Worm (Caenorhabditis elegans): ENCODE data around the gene srlf-33.

srlf-33 gene

ce11 chrIV:11916907-11917306 lies 8.3 kb downstream of the srlf-33 start, which contains the start of gene ZK822.10:
TSS of gene ZK822.10 (plus strand) at chrIV:11917137.
- TF ChIP-seq F13C5.2 (tag; optimal IDR thresholded peaks at IDR 0.05): no peak
- no peak for TF ChIP-seq tra-4 (tag; optimal IDR thresholded peaks at IDR 0.05)
- TF ChIP-seq ets-7 (tag; optimal IDR thresholded peaks at IDR 0.05): no peak
- no peak for TF ChIP-seq ceh-36 (tag; optimal IDR thresholded peaks at IDR 0.05)
- TF ChIP-seq B0310.2 (tag; optimal IDR thresholded peaks at IDR 0.05): no peak
- no peak for TF ChIP-seq sea-1 (GFP tag; conservative IDR thresholded peaks at IDR 0.05)
- TF ChIP-seq scrt-1 (GFP tag; IDR thresholded peaks at IDR 0.05): no peak

- TF ChIP-seq ceh-36 (tag; optimal IDR thresholded peaks at IDR 0.05) (no peak), hmg-4 (GFP tag; optimal IDR thresholded peaks at IDR 0.05) (no peak), tbx-37 (GFP tag; conservative IDR thresholded peaks at IDR 0.05) (no peak), flt-1 (GFP tag; IDR thresholded peaks at IDR 0.05) (no peak), F13C5.2 (tag; optimal IDR thresholded peaks at IDR 0.05) (no peak), sea-1 (GFP tag; conservative IDR thresholded peaks at IDR 0.05) (no peak), hmbx-1 (tag; optimal IDR thresholded peaks at IDR 0.05) (no peak), B0310.2 (tag; optimal IDR thresholded peaks at IDR 0.05) (no peak), hnd-1 (tag; optimal IDR thresholded peaks at IDR 0.05) (no peak)
Observed at ce11 chrIV:11915768-11916453, 9.3 kb downstream of the srlf-33 start, which contains the start of gene ZK822.9. TSS of gene ZK822.9 (plus strand) at chrIV:11915947.

- TF ChIP-seq F13C5.2 (tag; optimal IDR thresholded peaks at IDR 0.05) (no peak), ets-7 (tag; optimal IDR thresholded peaks at IDR 0.05) (no peak), flt-1 (GFP tag; IDR thresholded peaks at IDR 0.05) (no peak), pes-1 (GFP tag; IDR thresholded peaks at IDR 0.05) (no peak), ama-1 (optimal IDR thresholded peaks at IDR 0.05) (no peak), ceh-13 (GFP tag; optimal IDR thresholded peaks at IDR 0.05) (no peak)
Observed at ce11 chrIV:11914837-11915737, 10.2 kb downstream of the srlf-33 start, which contains the start of gene fat-6. TSS of gene fat-6 (minus strand) at chrIV:11915687.

- TF ChIP-seq F13C5.2 (tag; optimal IDR thresholded peaks at IDR 0.05) (no peak), ceh-36 (tag; optimal IDR thresholded peaks at IDR 0.05) (no peak), ets-7 (tag; optimal IDR thresholded peaks at IDR 0.05) (no peak), hmbx-1 (tag; optimal IDR thresholded peaks at IDR 0.05) (no peak), scrt-1 (GFP tag; IDR thresholded peaks at IDR 0.05) (no peak), ceh-13 (GFP tag; optimal IDR thresholded peaks at IDR 0.05) (no peak), tbx-11 (GFP tag; IDR thresholded peaks at IDR 0.05) (no peak), hmg-4 (GFP tag; optimal IDR thresholded peaks at IDR 0.05) (no peak)
Observed at ce11 chrIV:11914260-11914836, 10.9 kb downstream of the srlf-33 start.

- TF ChIP-seq ama-1 (optimal IDR thresholded peaks at IDR 0.05): no peak
- no peak for TF ChIP-seq hmbx-1 (tag; optimal IDR thresholded peaks at IDR 0.05)
- no peak for TF ChIP-seq ets-7 (tag; optimal IDR thresholded peaks at IDR 0.05)
Observed at ce11 chrIV:11913295-11913940, 11.8 kb downstream of the srlf-33 start.

ce11 chrIV:11911723-11912122 lies 13.5 kb downstream of the srlf-33 start, which contains the start of gene VZK822L.2:
TSS of gene VZK822L.2 (plus strand) at chrIV:11912023.
- no peak for TF ChIP-seq ets-7 (tag; optimal IDR thresholded peaks at IDR 0.05)
- no peak for TF ChIP-seq hmbx-1 (tag; optimal IDR thresholded peaks at IDR 0.05)

- no peak for TF ChIP-seq flt-1 (GFP tag; IDR thresholded peaks at IDR 0.05)
- TF ChIP-seq ama-1 (optimal IDR thresholded peaks at IDR 0.05): no peak
- TF ChIP-seq scrt-1 (GFP tag; IDR thresholded peaks at IDR 0.05): no peak
- TF ChIP-seq pes-1 (GFP tag; IDR thresholded peaks at IDR 0.05): no peak
- TF ChIP-seq ceh-13 (GFP tag; optimal IDR thresholded peaks at IDR 0.05): no peak
- no peak for TF ChIP-seq aly-1 (tag; optimal IDR thresholded peaks at IDR 0.05)
- TF ChIP-seq tbx-11 (GFP tag; IDR thresholded peaks at IDR 0.05): no peak
- TF ChIP-seq B0310.2 (tag; optimal IDR thresholded peaks at IDR 0.05): no peak
- no peak for TF ChIP-seq F13C5.2 (tag; optimal IDR thresholded peaks at IDR 0.05)
- no peak for TF ChIP-seq hmg-4 (GFP tag; optimal IDR thresholded peaks at IDR 0.05)
- no peak for TF ChIP-seq ceh-36 (tag; optimal IDR thresholded peaks at IDR 0.05)
- no peak for TF ChIP-seq ets-7 (tag; optimal IDR thresholded peaks at IDR 0.05)
- no peak for TF ChIP-seq hmbx-1 (tag; optimal IDR thresholded peaks at IDR 0.05)
- no peak for TF ChIP-seq hnd-1 (tag; optimal IDR thresholded peaks at IDR 0.05)
- TF ChIP-seq tbx-37 (GFP tag; conservative IDR thresholded peaks at IDR 0.05): no peak
- TF ChIP-seq tra-4 (tag; optimal IDR thresholded peaks at IDR 0.05): no peak
Observed at ce11 chrIV:11908733-11909132, 16.5 kb downstream of the srlf-33 start.

Measured in whole organism, early embryonic.